Fruit fly (Drosophila melanogaster) whole organism, adult: ENCODE measurements around the gene CG14329.

ENCODE experiments used
- CG11617 ChIP-seq: fragments of 200-800 bp; sonication (Bioruptor generic); optimal IDR thresholded peaks from 2 replicates; lab custom pipeline; 2017; ENCODE audit warnings: mild to moderate bottlenecking, missing biosample characterization, missing genetic modification reagents, missing genetic modification characterization
- CG14711 ChIP-seq: fragments of 200-800 bp; sonication (Bioruptor generic); optimal IDR thresholded peaks from 2 replicates; lab custom pipeline; 2018; ENCODE audit warnings: missing biosample characterization, mild to moderate bottlenecking, missing genetic modification characterization, moderate library complexity
- CG1620 ChIP-seq: fragments of 200-800 bp; sonication (Bioruptor generic); optimal IDR thresholded peaks from 2 replicates; lab custom pipeline; 2016; ENCODE audit warnings: missing biosample characterization, missing genetic modification characterization
- CG33017 ChIP-seq: fragments of 200-800 bp; sonication (Bioruptor generic); optimal IDR thresholded peaks from 2 replicates; lab custom pipeline; 2018; ENCODE audit warnings: missing biosample characterization, mild to moderate bottlenecking, missing genetic modification characterization, moderate library complexity
- Clk ChIP-seq: fragments of 200-800 bp; sonication (Bioruptor generic); optimal IDR thresholded peaks from 2 replicates; lab custom pipeline; 2017; ENCODE audit warnings: missing biosample characterization, missing genetic modification characterization
- Crg-1 ChIP-seq: fragments of 200-800 bp; sonication (Bioruptor generic); optimal IDR thresholded peaks from 2 replicates; lab custom pipeline; 2016; ENCODE audit warnings: missing biosample characterization, missing genetic modification characterization
- Hr96 ChIP-seq: fragments of 200-800 bp; sonication (Bioruptor generic); optimal IDR thresholded peaks from 2 replicates; lab custom pipeline; 2016; ENCODE audit warnings: missing biosample characterization, missing genetic modification characterization
- Mnt ChIP-seq: fragments of 200-800 bp; sonication (Bioruptor generic); optimal IDR thresholded peaks from 2 replicates; lab custom pipeline; 2016; ENCODE audit warnings: missing biosample characterization, mild to moderate bottlenecking, missing genetic modification characterization
- cnc ChIP-seq, 2 experiments: fragments of >200 bp; optimal IDR thresholded peaks; 2 replicates each; lab custom pipeline; 2017
- kay ChIP-seq: fragments of 200-800 bp; sonication (Bioruptor generic); peaks from one replicate; lab custom pipeline; 2016; ENCODE audit warnings: missing biosample characterization, missing genetic modification characterization, borderline replicate concordance
- ovo ChIP-seq: fragments of 200-800 bp; sonication (Bioruptor generic); optimal IDR thresholded peaks from 2 replicates; lab custom pipeline; 2016; ENCODE audit warnings: missing biosample characterization, missing genetic modification characterization
- toe ChIP-seq: fragments of 200-800 bp; sonication (Bioruptor generic); optimal IDR thresholded peaks from 2 replicates; lab custom pipeline; 2016; ENCODE audit warnings: missing biosample characterization, missing genetic modification characterization

dm6 chr3R:17609059-17609458, at the start of gene CG14329:
- TF ChIP-seq Mnt (no peak), Clk (GFP tag; lab: Kevin White, UChicago) (no peak), toe (GFP tag; lab: Kevin White, UChicago) (no peak), ovo (no peak), CG33017 (tag; lab: Kevin White, UChicago) (no peak), Crg-1 (GFP tag; lab: Kevin White, UChicago) (no peak), CG14711 (tag; lab: Kevin White, UChicago) (no peak), kay (no peak), Hr96 (GFP tag; lab: Kevin White, UChicago) (no peak), CG11617 (GFP tag; lab: Kevin White, UChicago) (no peak), cnc (optimal IDR thresholded peaks at IDR 0.05; lab: Kevin White, UChicago) (no peak), CG1620 (no peak)
